Worm (Caenorhabditis elegans): Measurements from ENCODE around the gene C49F8.1.

C49F8.1 gene

ce11 chrX:13364897-13365296 lies at the start of gene C49F8.1:
TSS of gene C49F8.1 (minus strand) at chrX:13364997.
- no peak for TF ChIP-seq sma-9 (GFP tag; optimal IDR thresholded peaks at IDR 0.05)
- no peak for TF ChIP-seq sma-9 (tag; optimal IDR thresholded peaks at IDR 0.05)
- TF ChIP-seq lin-11 (tag; optimal IDR thresholded peaks at IDR 0.05) = no peak
- TF ChIP-seq crh-2 (tag; optimal IDR thresholded peaks at IDR 0.05) = no peak
- no peak for TF ChIP-seq nhr-77 (tag; optimal IDR thresholded peaks at IDR 0.05)
- no peak for TF ChIP-seq snpc-4 (tag; optimal IDR thresholded peaks at IDR 0.05)
- TF ChIP-seq nhr-12 (tag; optimal IDR thresholded peaks at IDR 0.05) = no peak
- TF ChIP-seq unc-55 (GFP tag; optimal IDR thresholded peaks at IDR 0.05) = peak; percentile 44
- no peak for TF ChIP-seq nhr-237 (tag; optimal IDR thresholded peaks at IDR 0.05)

- TF ChIP-seq nhr-21 (tag; optimal IDR thresholded peaks at IDR 0.05) (no peak), ztf-11 (tag; optimal IDR thresholded peaks at IDR 0.05) (no peak), elt-1 (tag; optimal IDR thresholded peaks at IDR 0.05) (no peak), crh-2 (tag; optimal IDR thresholded peaks at IDR 0.05) (peak; percentile 0), fos-1 (tag; optimal IDR thresholded peaks at IDR 0.05) (peak; percentile 55)
Observed at ce11 chrX:13412307-13412706, 47.5 kb upstream of the C49F8.1 start.

- TF ChIP-seq sma-9 (GFP tag; optimal IDR thresholded peaks at IDR 0.05) (peak; percentile 10), sma-9 (tag; optimal IDR thresholded peaks at IDR 0.05) (no peak), nhr-21 (tag; optimal IDR thresholded peaks at IDR 0.05) (no peak)
Observed at ce11 chrX:13411306-13411705, 46.5 kb upstream of the C49F8.1 start.

- TF ChIP-seq Y55F3AM.14 (GFP tag; optimal IDR thresholded peaks at IDR 0.05) (no peak), ceh-16 (tag; optimal IDR thresholded peaks at IDR 0.05) (no peak), crh-2 (tag; optimal IDR thresholded peaks at IDR 0.05) (peak; percentile 5), nhr-21 (tag; optimal IDR thresholded peaks at IDR 0.05) (no peak), fos-1 (tag; optimal IDR thresholded peaks at IDR 0.05) (no peak), snpc-4 (tag; optimal IDR thresholded peaks at IDR 0.05) (no peak), sma-9 (GFP tag; optimal IDR thresholded peaks at IDR 0.05) (peak; percentile 1), sma-9 (tag; optimal IDR thresholded peaks at IDR 0.05) (no peak), sma-3 (GFP tag; optimal IDR thresholded peaks at IDR 0.05) (no peak), nhr-77 (tag; optimal IDR thresholded peaks at IDR 0.05) (no peak), ztf-11 (tag; optimal IDR thresholded peaks at IDR 0.05) (no peak), elt-3 (tag; optimal IDR thresholded peaks at IDR 0.05) (no peak), skn-1 (tag; optimal IDR thresholded peaks at IDR 0.05) (no peak), R02D3.7 (tag; optimal IDR thresholded peaks at IDR 0.05) (no peak), nhr-12 (tag; optimal IDR thresholded peaks at IDR 0.05) (no peak)
Observed at ce11 chrX:13409543-13409942, 44.7 kb upstream of the C49F8.1 start, which contains the start of the genes cyp-13B1 and C29F7.1. TSS of gene cyp-13B1 (minus strand) at chrX:13409643. TSS of gene C29F7.1 (plus strand) at chrX:13409936.

- TF ChIP-seq elt-1 (tag; optimal IDR thresholded peaks at IDR 0.05) (no peak), crh-2 (tag; optimal IDR thresholded peaks at IDR 0.05) (no peak), F13H6.1 (tag; optimal IDR thresholded peaks at IDR 0.05) (no peak), egl-27 (tag; optimal IDR thresholded peaks at IDR 0.05) (no peak), ZK546.5 (tag; optimal IDR thresholded peaks at IDR 0.05) (no peak), gmeb-1 (tag; optimal IDR thresholded peaks at IDR 0.05) (no peak), snpc-4 (tag; optimal IDR thresholded peaks at IDR 0.05) (no peak), nhr-10 (tag; optimal IDR thresholded peaks at IDR 0.05) (no peak), zag-1 (tag; optimal IDR thresholded peaks at IDR 0.05) (no peak), aly-2 (tag; optimal IDR thresholded peaks at IDR 0.05) (no peak), skn-1 (tag; optimal IDR thresholded peaks at IDR 0.05) (no peak), peb-1 (tag; optimal IDR thresholded peaks at IDR 0.05) (no peak), ceh-82 (tag; optimal IDR thresholded peaks at IDR 0.05) (no peak), fos-1 (tag; optimal IDR thresholded peaks at IDR 0.05) (no peak), nhr-23 (tag; optimal IDR thresholded peaks at IDR 0.05) (no peak), nhr-237 (tag; optimal IDR thresholded peaks at IDR 0.05) (no peak), ztf-1 (GFP tag; conservative IDR thresholded peaks at IDR 0.05) (no peak), sem-4 (tag; optimal IDR thresholded peaks at IDR 0.05) (no peak), dmd-4 (tag; optimal IDR thresholded peaks at IDR 0.05) (no peak)
Observed at ce11 chrX:13401783-13402182, 37.0 kb upstream of the C49F8.1 start, which contains the start of gene F02C12.1. TSS of gene F02C12.1 (plus strand) at chrX:13402083.

- TF ChIP-seq sma-3 (GFP tag; optimal IDR thresholded peaks at IDR 0.05) (peak; percentile 22), unc-39 (tag; optimal IDR thresholded peaks at IDR 0.05) (no peak), gmeb-1 (tag; optimal IDR thresholded peaks at IDR 0.05) (peak; percentile 0), blmp-1 (tag; optimal IDR thresholded peaks at IDR 0.05; ENCODE audit: insufficient read depth) (peak; percentile 10), ztf-11 (tag; optimal IDR thresholded peaks at IDR 0.05) (no peak), nhr-6 (tag; optimal IDR thresholded peaks at IDR 0.05) (no peak), fos-1 (tag; optimal IDR thresholded peaks at IDR 0.05) (peak; percentile 95), nhr-237 (tag; optimal IDR thresholded peaks at IDR 0.05) (no peak), nhr-12 (tag; optimal IDR thresholded peaks at IDR 0.05) (no peak), sma-9 (GFP tag; optimal IDR thresholded peaks at IDR 0.05) (peak; percentile 49), sma-9 (tag; optimal IDR thresholded peaks at IDR 0.05) (no peak), F13H6.1 (tag; optimal IDR thresholded peaks at IDR 0.05) (peak; percentile 55), nhr-129 (tag; optimal IDR thresholded peaks at IDR 0.05) (peak; percentile 45), C34F6.9 (tag; optimal IDR thresholded peaks at IDR 0.05) (peak; percentile 20)
Observed at ce11 chrX:13401311-13401710, 36.5 kb upstream of the C49F8.1 start.
